Fruit fly (Drosophila melanogaster): ENCODE results near the gene GluProRS.

The GluProRS gene

dm6 chr3R:23915042-23915428 is 43.2 kb downstream of the GluProRS start:
- no peak for TF ChIP-seq CG8478 (optimal IDR thresholded peaks at IDR 0.05)
- no peak for TF ChIP-seq CTCF (optimal IDR thresholded peaks at IDR 0.05)

- TF ChIP-seq CG8478 (optimal IDR thresholded peaks at IDR 0.05) (no peak), CTCF (optimal IDR thresholded peaks at IDR 0.05) (no peak)
These were observed 43.7 kb downstream of the GluProRS start for dm6 chr3R:23914415-23915041.

dm6 chr3R:23912349-23912748 is 45.8 kb downstream of the GluProRS start:
- TF ChIP-seq CG8478 (optimal IDR thresholded peaks at IDR 0.05) (no peak), CTCF (optimal IDR thresholded peaks at IDR 0.05) (no peak)

dm6 chr3R:23911073-23911690 is 47.0 kb downstream of the GluProRS start:
- TF ChIP-seq CG8478 (optimal IDR thresholded peaks at IDR 0.05) (no peak), CTCF (optimal IDR thresholded peaks at IDR 0.05) (no peak)

dm6 chr3R:23910260-23910887 is 47.8 kb downstream of the GluProRS start:
- no peak for TF ChIP-seq CG8478 (optimal IDR thresholded peaks at IDR 0.05)
- TF ChIP-seq CTCF (optimal IDR thresholded peaks at IDR 0.05), result no peak

- TF ChIP-seq CTCF (optimal IDR thresholded peaks at IDR 0.05) (no peak), CG8478 (optimal IDR thresholded peaks at IDR 0.05) (no peak)
These were observed 48.8 kb downstream of the GluProRS start for dm6 chr3R:23909347-23909862.

dm6 chr3R:23903425-23903824 is 54.8 kb downstream of the GluProRS start:
- TF ChIP-seq CTCF (optimal IDR thresholded peaks at IDR 0.05) (no peak), CG8478 (optimal IDR thresholded peaks at IDR 0.05) (no peak)

- TF ChIP-seq CTCF (optimal IDR thresholded peaks at IDR 0.05) (peak; percentile 8 to 22), CG8478 (optimal IDR thresholded peaks at IDR 0.05) (no peak)
These were observed 55.6 kb downstream of the GluProRS start for dm6 chr3R:23902557-23902956.
